Worm (Caenorhabditis elegans) whole organism, L4/young adult: ENCODE measurements around the gene slfl-4.
"Not testable (repeated sequence)": the region's sequence is repeated elsewhere in the genome, so short reads cannot be mapped to it uniquely, and the experiment has no call there.

Experiments used
- W03F9.2 ChIP-seq: fragments of 150-350 bp; optimal IDR thresholded peaks from 2 replicates; lab custom pipeline; 2014; ENCODE audit warnings: missing biosample characterization, missing genetic modification characterization
- dao-5 ChIP-seq: sonication (generic microtip); optimal IDR thresholded peaks from 2 replicates; lab custom pipeline; 2016; ENCODE audit warnings: missing genotype, missing genetic modification characterization, moderate library complexity, missing compliant biosample characterization
- him-1 ChIP-seq: sonication (generic microtip); optimal IDR thresholded peaks from 2 replicates; lab custom pipeline; 2016; ENCODE audit warnings: missing genotype, missing genetic modification reagents, missing genetic modification characterization, missing compliant biosample characterization

- not testable (repeated sequence) for TF ChIP-seq W03F9.2, dao-5, him-1 (tag; lab: Kevin White, UChicago)
Observed at ce11 chrIV:5260289-5260688, 14.0 kb upstream of the slfl-4 start, which contains the start of gene msp-19.
